Fruit fly (Drosophila melanogaster) whole organism, embryonic: Measurements from ENCODE around the gene SkpA.
A peak's percentile ranks its signal among the peaks of the same experiment; 100 is the strongest.

Experiments
- Atf-2 ChIP-seq: fragments of 200-800 bp; sonication (Bioruptor generic); optimal IDR thresholded peaks from 2 replicates; lab custom pipeline; 2016; ENCODE audit warnings: missing biosample characterization, missing genetic modification characterization
- CG11456 ChIP-seq: fragments of 200-800 bp; sonication (Bioruptor generic); IDR thresholded peaks from 3 replicates; pipeline ENCODE4 v1.3.6; 2022; ENCODE audit warnings: missing biosample characterization, missing genetic modification characterization
- CG13624 ChIP-seq: fragments of 200-800 bp; sonication (Bioruptor generic); optimal IDR thresholded peaks from 2 replicates; lab custom pipeline; 2016; ENCODE audit warnings: missing biosample characterization, missing genetic modification characterization
- CG14014 ChIP-seq: fragments of 200-800 bp; sonication (Bioruptor generic); IDR thresholded peaks from 2 replicates; pipeline ENCODE4 v1.3.6; 2022; ENCODE audit warnings: missing biosample characterization, missing genetic modification characterization
- CG1603 ChIP-seq: fragments of 200-800 bp; sonication (Bioruptor generic); optimal IDR thresholded peaks from 2 replicates; lab custom pipeline; 2019; ENCODE audit warnings: missing biosample characterization, mild to moderate bottlenecking, missing genetic modification characterization, moderate library complexity
- CG17385 ChIP-seq: fragments of 200-800 bp; sonication (Bioruptor generic); optimal IDR thresholded peaks from 3 replicates; lab custom pipeline; 2018; ENCODE audit warnings: missing biosample characterization, mild to moderate bottlenecking, missing genetic modification characterization
- CG2116 ChIP-seq: fragments of 200-800 bp; sonication (Bioruptor generic); optimal IDR thresholded peaks from 3 replicates; lab custom pipeline; 2018; ENCODE audit warnings: missing biosample characterization, mild to moderate bottlenecking, missing genetic modification characterization
- CG2875 ChIP-seq: fragments of 200-800 bp; sonication (Bioruptor generic); optimal IDR thresholded peaks from 2 replicates; lab custom pipeline; 2017; ENCODE audit warnings: missing biosample characterization, mild to moderate bottlenecking, missing genetic modification characterization, missing genetic modification reagents
- CG3065 ChIP-seq: fragments of 200-800 bp; sonication (Bioruptor generic); optimal IDR thresholded peaks from 2 replicates; lab custom pipeline; 2016; ENCODE audit warnings: missing biosample characterization, missing genetic modification characterization
- CG31224 ChIP-seq: fragments of 200-800 bp; sonication (Bioruptor generic); IDR thresholded peaks from 2 replicates; pipeline ENCODE4 v1.3.6; 2022; ENCODE audit warnings: missing biosample characterization, missing genetic modification characterization
- CG31365 ChIP-seq: fragments of 200-800 bp; sonication (Bioruptor generic); optimal IDR thresholded peaks from 2 replicates; lab custom pipeline; 2018; ENCODE audit warnings: missing biosample characterization, mild to moderate bottlenecking, missing genetic modification characterization
- CG31441 ChIP-seq: fragments of 200-800 bp; sonication (Bioruptor generic); IDR thresholded peaks from 2 replicates; pipeline ENCODE4 v1.3.6; 2022; ENCODE audit warnings: missing biosample characterization, missing genetic modification characterization
- CG3163 ChIP-seq: fragments of 200-800 bp; sonication (Bioruptor generic); optimal IDR thresholded peaks from 3 replicates; lab custom pipeline; 2016; ENCODE audit warnings: missing biosample characterization, missing genetic modification characterization
- CG32532 ChIP-seq: fragments of 200-800 bp; sonication (Bioruptor generic); IDR thresholded peaks from 2 replicates; pipeline ENCODE4 v1.3.6; 2022; ENCODE audit warnings: missing biosample characterization, missing genetic modification characterization
- CG32772 ChIP-seq: fragments of 200-800 bp; sonication (Bioruptor generic); IDR thresholded peaks from 2 replicates; pipeline ENCODE4 v1.3.6; 2022; ENCODE audit warnings: missing biosample characterization, missing genetic modification characterization
- CG3281 ChIP-seq: fragments of 200-800 bp; sonication (Bioruptor generic); optimal IDR thresholded peaks from 3 replicates; lab custom pipeline; 2017; ENCODE audit warnings: missing biosample characterization, mild to moderate bottlenecking, missing genetic modification characterization
- CG33213 ChIP-seq: fragments of 200-800 bp; sonication (Bioruptor generic); optimal IDR thresholded peaks from 3 replicates; lab custom pipeline; 2016; ENCODE audit warnings: missing biosample characterization, missing genetic modification characterization
- CG3847 ChIP-seq: fragments of 200-800 bp; sonication (Bioruptor generic); IDR thresholded peaks from 2 replicates; pipeline ENCODE4 v1.3.6; 2022; ENCODE audit warnings: missing biosample characterization, missing genetic modification characterization
- CG4282 ChIP-seq: fragments of 200-800 bp; sonication (Bioruptor generic); optimal IDR thresholded peaks from 2 replicates; lab custom pipeline; 2016; ENCODE audit warnings: missing biosample characterization, missing genetic modification characterization
- CG6175 ChIP-seq: fragments of 200-800 bp; sonication (Bioruptor generic); IDR thresholded peaks from 3 replicates; pipeline ENCODE4 v1.3.6; 2022; ENCODE audit warnings: missing biosample characterization, missing genetic modification characterization
- CG7556 ChIP-seq: fragments of 200-800 bp; sonication (Bioruptor generic); optimal IDR thresholded peaks from 2 replicates; lab custom pipeline; 2017; ENCODE audit warnings: missing biosample characterization, mild to moderate bottlenecking, missing genetic modification characterization
- CG9437 ChIP-seq: fragments of 200-800 bp; sonication (Bioruptor generic); optimal IDR thresholded peaks from 2 replicates; lab custom pipeline; 2018; ENCODE audit warnings: missing biosample characterization, mild to moderate bottlenecking, missing genetic modification characterization
- Chrac-16 ChIP-seq: fragments of 200-800 bp; sonication (Bioruptor generic); optimal IDR thresholded peaks from 3 replicates; lab custom pipeline; 2016; ENCODE audit warnings: missing biosample characterization, missing genetic modification characterization
- CkIIα-i1 ChIP-seq: fragments of 200-800 bp; sonication (Bioruptor generic); IDR thresholded peaks from 2 replicates; pipeline ENCODE4 v1.3.6; 2022; ENCODE audit warnings: missing biosample characterization, missing genetic modification characterization
- Dbx ChIP-seq: fragments of 200-800 bp; sonication (Bioruptor generic); IDR thresholded peaks from 3 replicates; pipeline ENCODE4 v1.3.6; 2022; ENCODE audit warnings: missing biosample characterization, missing genetic modification characterization
- Doc2 ChIP-seq: fragments of 200-800 bp; sonication (Bioruptor generic); IDR thresholded peaks from 2 replicates; pipeline ENCODE4 v1.3.6; 2022; ENCODE audit warnings: missing biosample characterization, missing genetic modification characterization
- HLH54F ChIP-seq: fragments of 200-800 bp; sonication (Bioruptor generic); optimal IDR thresholded peaks from 3 replicates; lab custom pipeline; 2016; ENCODE audit warnings: missing biosample characterization, missing genetic modification characterization
- HmgZ ChIP-seq: fragments of 200-800 bp; sonication (Bioruptor generic); optimal IDR thresholded peaks from 2 replicates; lab custom pipeline; 2018; ENCODE audit warnings: missing biosample characterization, mild to moderate bottlenecking, missing genetic modification characterization
- Hr78 ChIP-seq, 2 experiments: fragments of 200-800 bp in 1 of 2; fragments of >200 bp in 1 of 2; sonication (Bioruptor generic) in 1 of 2; optimal IDR thresholded peaks; 2 replicates each; lab custom pipeline; 2017 to 2019; ENCODE audit warnings: missing biosample characterization in 2 of 2, missing genetic modification characterization in 2 of 2, mild to moderate bottlenecking in 1 of 2, moderate library complexity in 1 of 2
- NfI ChIP-seq: fragments of 200-800 bp; sonication (Bioruptor generic); optimal IDR thresholded peaks from 3 replicates; lab custom pipeline; 2018; ENCODE audit warnings: missing biosample characterization, mild to moderate bottlenecking, missing genetic modification characterization, moderate library complexity
- Pdp1 ChIP-seq, 2 experiments: fragments of 200-800 bp; sonication (Bioruptor generic); optimal IDR thresholded peaks; 3 replicates each; lab custom pipeline; 2016; ENCODE audit warnings: missing biosample characterization in 2 of 2, missing genetic modification characterization in 2 of 2, mild to moderate bottlenecking in 1 of 2, moderate library complexity in 1 of 2
- Poxn ChIP-seq: fragments of 200-800 bp; sonication (Bioruptor generic); IDR thresholded peaks from 2 replicates; pipeline ENCODE4 v1.3.6; 2022; ENCODE audit warnings: missing biosample characterization, missing genetic modification characterization
- Rfx ChIP-seq: fragments of 200-800 bp; sonication (Bioruptor generic); IDR thresholded peaks from 2 replicates; pipeline ENCODE4 v1.3.6; 2022; ENCODE audit warnings: missing biosample characterization, missing genetic modification characterization
- TFAM ChIP-seq: fragments of 200-800 bp; sonication (Bioruptor generic); optimal IDR thresholded peaks from 2 replicates; lab custom pipeline; 2017; ENCODE audit warnings: missing biosample characterization, missing genetic modification characterization, inconsistent platforms
- Xbp1 ChIP-seq: fragments of 200-800 bp; sonication (Bioruptor generic); optimal IDR thresholded peaks from 3 replicates; lab custom pipeline; 2016; ENCODE audit warnings: missing biosample characterization, mild to moderate bottlenecking, missing genetic modification characterization
- chn ChIP-seq: fragments of 200-800 bp; sonication (Bioruptor generic); optimal IDR thresholded peaks from 2 replicates; lab custom pipeline; 2016; ENCODE audit warnings: missing biosample characterization, missing genetic modification characterization
- fd102C ChIP-seq: fragments of 200-800 bp; sonication (Bioruptor generic); optimal IDR thresholded peaks from 2 replicates; lab custom pipeline; 2018; ENCODE audit warnings: missing biosample characterization, mild to moderate bottlenecking, missing genetic modification characterization, moderate library complexity
- fru ChIP-seq: fragments of >200 bp; optimal IDR thresholded peaks from 2 replicates; lab custom pipeline; 2017
- gfzf ChIP-seq: fragments of 200-800 bp; sonication (Bioruptor generic); optimal IDR thresholded peaks from 2 replicates; lab custom pipeline; 2016; ENCODE audit warnings: missing biosample characterization, mild to moderate bottlenecking, missing genetic modification characterization, moderate library complexity
- grau ChIP-seq: fragments of 200-800 bp; optimal IDR thresholded peaks from 3 replicates; lab custom pipeline; 2019; ENCODE audit warnings: missing biosample characterization, mild to moderate bottlenecking, missing genetic modification characterization, moderate library complexity
- gsb ChIP-seq: fragments of 200-800 bp; sonication (Bioruptor generic); IDR thresholded peaks from 2 replicates; pipeline ENCODE4 v1.3.6; 2022; ENCODE audit warnings: missing biosample characterization, missing genetic modification characterization
- insv ChIP-seq, 2 experiments: fragments of 200-800 bp; sonication (Bioruptor generic); optimal IDR thresholded peaks; 3 replicates each; lab custom pipeline; 2016 to 2018; ENCODE audit warnings: missing biosample characterization in 2 of 2, missing genetic modification characterization in 2 of 2
- jigr1 ChIP-seq: fragments of 200-800 bp; sonication (Bioruptor generic); IDR thresholded peaks from 3 replicates; pipeline ENCODE4 v1.3.6; 2022; ENCODE audit warnings: missing biosample characterization, missing genetic modification characterization
- odd ChIP-seq: fragments of 200-800 bp; sonication (Bioruptor generic); optimal IDR thresholded peaks from 2 replicates; lab custom pipeline; 2017; ENCODE audit warnings: missing biosample characterization, mild to moderate bottlenecking, missing genetic modification characterization
- pb ChIP-seq: fragments of 200-800 bp; sonication (Bioruptor generic); optimal IDR thresholded peaks from 3 replicates; lab custom pipeline; 2016; ENCODE audit warnings: missing biosample characterization, missing genetic modification characterization
- pnt ChIP-seq: fragments of 200-800 bp; sonication (Bioruptor generic); optimal IDR thresholded peaks from 3 replicates; lab custom pipeline; 2016; ENCODE audit warnings: missing biosample characterization, missing genetic modification characterization
- pum ChIP-seq: fragments of 200-800 bp; sonication (Bioruptor generic); optimal IDR thresholded peaks from 2 replicates; lab custom pipeline; 2016; ENCODE audit warnings: missing biosample characterization, missing genetic modification characterization
- rib ChIP-seq: fragments of 200-800 bp; sonication (Bioruptor generic); IDR thresholded peaks from 2 replicates; pipeline ENCODE4 v1.3.6; 2022; ENCODE audit warnings: missing biosample characterization, missing genetic modification characterization
- sens-2 ChIP-seq: fragments of 200-800 bp; sonication (Bioruptor generic); IDR thresholded peaks from 2 replicates; pipeline ENCODE4 v1.3.6; 2022; ENCODE audit warnings: missing biosample characterization, missing genetic modification characterization
- slou ChIP-seq: fragments of 200-800 bp; sonication (Bioruptor generic); optimal IDR thresholded peaks from 3 replicates; lab custom pipeline; 2016; ENCODE audit warnings: missing biosample characterization, missing genetic modification characterization
- tio ChIP-seq: fragments of 200-800 bp; sonication (Bioruptor generic); optimal IDR thresholded peaks from 2 replicates; lab custom pipeline; 2017; ENCODE audit warnings: missing biosample characterization, missing genetic modification characterization, inconsistent platforms
- ttk ChIP-seq: fragments of 200-800 bp; sonication (Bioruptor generic); IDR thresholded peaks from 2 replicates; pipeline ENCODE4 v2.1.2; 2022; ENCODE audit warnings: missing biosample characterization, missing genetic modification characterization

Gene SkpA

dm6 chrX:621132-621555 is 34.8 kb upstream of the SkpA start, which contains the start of the genes CG13365 and Vsp37A (continued):
- TF ChIP-seq jigr1 (GFP tag; lab: Robert Waterston, UW) (0 out of 3 replicates have a peak, but pooled peaks have one; percentile 16), CG13624 (GFP tag; lab: Kevin White, UChicago) (peak; percentile 59), Dbx (GFP tag; lab: Robert Waterston, UW) (0 out of 3 replicates have a peak, but pooled peaks have one; percentile 40), HmgZ (tag; lab: Kevin White, UChicago) (peak; percentile 66), CG3281 (GFP tag; lab: Kevin White, UChicago) (peak; percentile 27), CG32532 (GFP tag; lab: Robert Waterston, UW) (peak; percentile 35; the same call in 1 of the 2 replicates), CG31224 (no peak), Xbp1 (peak; percentile 50), Rfx (peak; percentile 39; the same call in 1 of the 2 replicates), CG17385 (peak; percentile 31), gsb (GFP tag; lab: Robert Waterston, UW) (no peak), Doc2 (GFP tag; lab: Robert Waterston, UW) (no peak), fru (no peak), odd (GFP tag; lab: Kevin White, UChicago) (no peak), CG2875 (peak; percentile 34), gfzf (peak; percentile 54), pb (GFP tag; lab: Kevin White, UChicago) (peak; percentile 56), slou (peak; percentile 7), pnt (GFP tag; lab: Kevin White, UChicago) (peak; percentile 36), CG31441 (GFP tag; lab: Robert Waterston, UW) (0 out of 2 replicates have a peak, but pooled peaks have one; percentile 26), CG32772 (GFP tag; lab: Robert Waterston, UW) (peak; percentile 33; the same call in 1 of the 2 replicates), CG9437 (peak; percentile 5), CG3065 (GFP tag; lab: Kevin White, UChicago) (no peak), chn (peak; percentile 21), CG1603 (tag; lab: Kevin White, UChicago) (peak; percentile 14), pum (GFP tag; lab: Kevin White, UChicago) (peak; percentile 37), Poxn (no peak), CG3163 (GFP tag; lab: Kevin White, UChicago) (peak; percentile 4), Chrac-16 (GFP tag; lab: Kevin White, UChicago) (peak; percentile 41), insv (GFP tag; optimal IDR thresholded peaks at IDR 0.05; lab: Kevin White, UChicago) (peak in 1 of 2 experiments; percentile 54), sens-2 (GFP tag; lab: Robert Waterston, UW) (no peak), Hr78 (GFP tag; optimal IDR thresholded peaks at IDR 0.05; lab: Kevin White, UChicago) (no peak), CG14014 (GFP tag; lab: Robert Waterston, UW) (peak; percentile 48; the same call in 1 of the 2 replicates), rib (no peak), tio (no peak), CG11456 (GFP tag; lab: Robert Waterston, UW) (0 out of 3 replicates have a peak, but pooled peaks have one; percentile 46), HLH54F (GFP tag; lab: Kevin White, UChicago) (no peak), CG3847 (GFP tag; lab: Robert Waterston, UW) (peak; percentile 65), grau (tag; lab: Kevin White, UChicago) (peak; percentile 48), CG6175 (GFP tag; lab: Robert Waterston, UW) (no peak), CG4282 (GFP tag; lab: Kevin White, UChicago) (peak; percentile 49), CkIIα-i1 (GFP tag; lab: Robert Waterston, UW) (no peak), CG33213 (GFP tag; lab: Kevin White, UChicago) (peak; percentile 28), CG31365 (tag; lab: Kevin White, UChicago) (no peak), TFAM (GFP tag; lab: Kevin White, UChicago) (no peak), CG2116 (GFP tag; lab: Kevin White, UChicago) (peak; percentile 39), ttk (no peak), Atf-2 (peak; percentile 47), Pdp1 (GFP tag; optimal IDR thresholded peaks at IDR 0.05; lab: Kevin White, UChicago) (peak; percentile 36 to 98), NfI (GFP tag; lab: Kevin White, UChicago) (peak; percentile 33), fd102C (GFP tag; lab: Kevin White, UChicago) (no peak), CG7556 (peak; percentile 25)
